Fruit fly (Drosophila melanogaster) whole organism, prepupa: ENCODE data around the gene CG9705.

Source experiments
- CG11902 ChIP-seq: fragments of 200-800 bp; sonication (Bioruptor generic); optimal IDR thresholded peaks from 3 replicates; lab custom pipeline; 2016; ENCODE audit warnings: missing biosample characterization, missing genetic modification characterization
- Gug ChIP-seq: fragments of 200-800 bp; sonication (Bioruptor generic); IDR thresholded peaks from 2 replicates; pipeline ENCODE4 v1.3.6; 2022; ENCODE audit warnings: missing biosample characterization, missing genetic modification characterization
- Sox102F ChIP-seq: fragments of 200-800 bp; sonication (Bioruptor generic); optimal IDR thresholded peaks from 2 replicates; lab custom pipeline; 2016; ENCODE audit warnings: missing biosample characterization, mild to moderate bottlenecking, missing genetic modification characterization
- eg ChIP-seq: fragments of 200-800 bp; sonication (Bioruptor generic); IDR thresholded peaks from 3 replicates; pipeline ENCODE4 v1.3.6; 2022; ENCODE audit warnings: missing biosample characterization, missing genetic modification characterization
- topi ChIP-seq: fragments of 200-800 bp; sonication (Bioruptor generic); optimal IDR thresholded peaks from 3 replicates; lab custom pipeline; 2016; ENCODE audit warnings: missing biosample characterization, missing genetic modification characterization

DNA sequence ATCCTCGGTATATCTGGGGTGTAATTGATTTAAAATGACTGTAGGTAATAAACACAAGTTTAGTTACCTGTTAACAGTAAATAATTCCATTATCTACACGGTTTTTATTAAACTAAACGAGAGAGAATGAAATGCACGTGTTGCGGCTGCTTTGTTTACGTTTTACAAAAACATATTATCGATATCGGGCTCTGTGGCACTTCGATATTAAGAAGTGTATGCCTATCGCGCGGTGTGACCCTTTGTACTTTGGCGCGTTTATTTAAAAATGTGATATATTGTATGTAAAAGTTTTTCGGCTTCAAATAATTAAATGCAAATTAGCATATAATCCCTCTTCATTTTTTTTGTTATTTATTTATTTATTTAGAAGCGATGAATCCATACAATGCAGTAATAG, 49.3 kb upstream of the CG9705 start, which contains the start of gene Dbp73D:
- TF ChIP-seq CG11902 (GFP tag; lab: Kevin White, UChicago), result no peak
- TF ChIP-seq Sox102F (GFP tag; lab: Kevin White, UChicago), result no peak
- no peak for TF ChIP-seq eg (GFP tag; lab: Robert Waterston, UW)
- TF ChIP-seq Gug, result no peak
- no peak for TF ChIP-seq topi
